Fruit fly (Drosophila melanogaster): ENCODE results near the gene CG11349.

DNA sequence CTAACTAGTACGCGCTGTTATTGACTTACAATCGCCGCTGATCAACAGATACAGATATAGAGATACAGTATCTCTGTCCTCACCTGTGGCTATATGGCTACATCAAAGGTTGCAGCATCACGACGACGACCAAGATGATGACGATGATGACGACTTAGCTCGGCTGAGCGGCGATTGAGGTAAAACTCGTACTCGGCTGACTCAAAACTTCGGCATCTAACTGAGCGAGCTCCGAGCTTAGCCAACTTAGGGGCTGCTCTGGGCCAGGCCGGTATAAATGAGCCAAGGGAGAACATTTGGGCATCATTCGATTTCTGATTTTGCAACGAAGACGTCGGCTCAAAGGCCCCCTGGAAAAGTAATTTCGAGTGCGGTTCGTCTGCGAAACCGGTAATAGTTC, 36.4 kb upstream of the CG11349 start, which contains the start of gene CG15021:
- TF ChIP-seq CG14711 (tag; optimal IDR thresholded peaks at IDR 0.05) = no peak
- TF ChIP-seq kay (GFP tag; ENCODE audit: borderline replicate concordance) = no peak
- TF ChIP-seq CG1620 (GFP tag; optimal IDR thresholded peaks at IDR 0.05) = no peak
